Fruit fly (Drosophila melanogaster) whole organism, embryonic: Measurements from ENCODE around the gene xmas.

Source experiments
- Antp ChIP-seq: fragments of 200-800 bp; sonication (Bioruptor generic); optimal IDR thresholded peaks from 3 replicates; lab custom pipeline; 2016; ENCODE audit warnings: missing biosample characterization, missing genetic modification characterization
- Bteb2 ChIP-seq: fragments of 200-800 bp; sonication (Bioruptor generic); optimal IDR thresholded peaks from 2 replicates; lab custom pipeline; 2016; ENCODE audit warnings: missing biosample characterization, missing genetic modification characterization
- C15 ChIP-seq: fragments of 200-800 bp; sonication (Bioruptor generic); IDR thresholded peaks from 3 replicates; pipeline ENCODE4 v1.3.6; 2022; ENCODE audit warnings: missing biosample characterization, missing genetic modification characterization
- CG10274 ChIP-seq: fragments of 200-800 bp; sonication (Bioruptor generic); optimal IDR thresholded peaks from 3 replicates; lab custom pipeline; 2017; ENCODE audit warnings: missing biosample characterization, mild to moderate bottlenecking, missing genetic modification characterization
- CG11247 ChIP-seq: fragments of 200-800 bp; sonication (Bioruptor generic); IDR thresholded peaks from 2 replicates; pipeline ENCODE4 v1.3.6; 2022; ENCODE audit warnings: missing biosample characterization, missing genetic modification characterization
- CG12219 ChIP-seq: fragments of 200-800 bp; sonication (Bioruptor generic); optimal IDR thresholded peaks from 3 replicates; lab custom pipeline; 2018; ENCODE audit warnings: missing biosample characterization, mild to moderate bottlenecking, missing genetic modification characterization
- CG13775 ChIP-seq: fragments of 200-800 bp; sonication (Bioruptor generic); optimal IDR thresholded peaks from 3 replicates; lab custom pipeline; 2017; ENCODE audit warnings: missing biosample characterization, mild to moderate bottlenecking, missing genetic modification characterization
- CG13894 ChIP-seq: fragments of 200-800 bp; sonication (Bioruptor generic); optimal IDR thresholded peaks from 3 replicates; lab custom pipeline; 2018; ENCODE audit warnings: missing biosample characterization, mild to moderate bottlenecking, missing genetic modification characterization, moderate library complexity
- CG18764 ChIP-seq: fragments of 200-800 bp; sonication (Bioruptor generic); optimal IDR thresholded peaks from 3 replicates; lab custom pipeline; 2016; ENCODE audit warnings: missing biosample characterization, missing genetic modification characterization
- CG6254 ChIP-seq: fragments of 200-800 bp; sonication (Bioruptor generic); optimal IDR thresholded peaks from 3 replicates; lab custom pipeline; 2017; ENCODE audit warnings: mild to moderate bottlenecking, missing biosample characterization, missing genetic modification reagents, missing genetic modification characterization
- CG6765 ChIP-seq: fragments of 200-800 bp; sonication (Bioruptor generic); optimal IDR thresholded peaks from 3 replicates; lab custom pipeline; 2017; ENCODE audit warnings: missing biosample characterization, mild to moderate bottlenecking, missing genetic modification characterization
- CG6813 ChIP-seq: fragments of 200-800 bp; sonication (Bioruptor generic); optimal IDR thresholded peaks from 2 replicates; lab custom pipeline; 2017; ENCODE audit warnings: missing biosample characterization, missing genetic modification characterization, mild to moderate bottlenecking, moderate library complexity, missing genetic modification reagents
- CG7357 ChIP-seq: fragments of 200-800 bp; sonication (Bioruptor generic); IDR thresholded peaks from 3 replicates; pipeline ENCODE4 v1.3.6; 2022; ENCODE audit warnings: missing biosample characterization, missing genetic modification characterization
- CG7372 ChIP-seq: fragments of 200-800 bp; sonication (Bioruptor generic); IDR thresholded peaks from 2 replicates; pipeline ENCODE4 v1.3.6; 2022; ENCODE audit warnings: missing biosample characterization, missing genetic modification characterization
- CG7928 ChIP-seq: fragments of 200-800 bp; sonication (Bioruptor generic); optimal IDR thresholded peaks from 2 replicates; lab custom pipeline; 2017; ENCODE audit warnings: missing biosample characterization, mild to moderate bottlenecking, missing genetic modification characterization
- CG8089 ChIP-seq: fragments of 200-800 bp; sonication (Bioruptor generic); optimal IDR thresholded peaks from 3 replicates; lab custom pipeline; 2016; ENCODE audit warnings: missing biosample characterization, missing genetic modification characterization
- CG8765 ChIP-seq: fragments of 200-800 bp; sonication (Bioruptor generic); IDR thresholded peaks from 2 replicates; pipeline ENCODE4 v1.3.6; 2022; ENCODE audit warnings: missing biosample characterization, missing genetic modification characterization
- CrebB ChIP-seq: fragments of 200-800 bp; sonication (Bioruptor generic); optimal IDR thresholded peaks from 3 replicates; lab custom pipeline; 2018; ENCODE audit warnings: missing biosample characterization, mild to moderate bottlenecking, missing genetic modification characterization
- D ChIP-seq, 2 experiments: fragments of 200-800 bp in 1 of 2; fragments of >200 bp in 1 of 2; sonication (Bioruptor generic) in 1 of 2; optimal IDR thresholded peaks; 2 replicates in 1 of 2; 3 replicates in 1 of 2; lab custom pipeline; 2017; ENCODE audit warnings: mild to moderate bottlenecking in 1 of 2, missing biosample characterization in 1 of 2, missing genetic modification characterization in 1 of 2, missing genetic modification reagents in 1 of 2
- Dip2 ChIP-seq: fragments of 200-800 bp; sonication (Bioruptor generic); IDR thresholded peaks from 2 replicates; pipeline ENCODE4 v1.3.6; 2022; ENCODE audit warnings: missing biosample characterization, missing genetic modification characterization
- Doc3 ChIP-seq: fragments of 200-800 bp; sonication (Bioruptor generic); IDR thresholded peaks from 3 replicates; pipeline ENCODE4 v1.3.6; 2022; ENCODE audit warnings: missing biosample characterization, missing genetic modification characterization; ENCODE audit not compliant: partially characterized antibody
- HLHmδ ChIP-seq: fragments of 200-800 bp; sonication (Bioruptor generic); optimal IDR thresholded peaks from 2 replicates; lab custom pipeline; 2018; ENCODE audit warnings: missing biosample characterization, mild to moderate bottlenecking, missing genetic modification characterization, moderate library complexity
- Nf-YB ChIP-seq: fragments of 200-800 bp; sonication (Bioruptor generic); optimal IDR thresholded peaks from 3 replicates; lab custom pipeline; 2019; ENCODE audit warnings: missing biosample characterization, mild to moderate bottlenecking, missing genetic modification characterization, moderate library complexity
- NfI ChIP-seq: fragments of 200-800 bp; sonication (Bioruptor generic); optimal IDR thresholded peaks from 3 replicates; lab custom pipeline; 2018; ENCODE audit warnings: missing biosample characterization, mild to moderate bottlenecking, missing genetic modification characterization, moderate library complexity
- Ravus ChIP-seq: fragments of 200-800 bp; sonication (Bioruptor generic); IDR thresholded peaks from 2 replicates; pipeline ENCODE4 v1.3.6; 2022; ENCODE audit warnings: missing biosample characterization, missing genetic modification characterization
- Sin3A ChIP-seq: fragments of >200 bp; optimal IDR thresholded peaks from 2 replicates; lab custom pipeline; 2018
- Ssrp ChIP-seq: fragments of 200-800 bp; sonication (Bioruptor generic); optimal IDR thresholded peaks from 2 replicates; lab custom pipeline; 2018; ENCODE audit warnings: missing biosample characterization, mild to moderate bottlenecking, missing genetic modification characterization, moderate library complexity
- TFAM ChIP-seq: fragments of 200-800 bp; sonication (Bioruptor generic); optimal IDR thresholded peaks from 2 replicates; lab custom pipeline; 2017; ENCODE audit warnings: missing biosample characterization, missing genetic modification characterization, inconsistent platforms
- Taf1 ChIP-seq: fragments of 200-800 bp; sonication (Bioruptor generic); IDR thresholded peaks from 2 replicates; pipeline ENCODE4 v1.3.6; 2022; ENCODE audit warnings: missing biosample characterization, missing genetic modification characterization
- ab ChIP-seq: fragments of 200-800 bp; sonication (Bioruptor generic); optimal IDR thresholded peaks from 2 replicates; lab custom pipeline; 2016; ENCODE audit warnings: missing biosample characterization, missing genetic modification characterization
- cas ChIP-seq: fragments of 200-800 bp; sonication (Bioruptor generic); IDR thresholded peaks from 2 replicates; pipeline ENCODE4 v1.3.6; 2022; ENCODE audit warnings: missing biosample characterization, missing genetic modification characterization
- cg ChIP-seq: fragments of 200-800 bp; sonication (Bioruptor generic); optimal IDR thresholded peaks from 3 replicates; lab custom pipeline; 2019; ENCODE audit warnings: missing biosample characterization, mild to moderate bottlenecking, missing genetic modification characterization, moderate library complexity
- dimm ChIP-seq: fragments of 200-800 bp; sonication (Bioruptor generic); IDR thresholded peaks from 2 replicates; pipeline ENCODE4 v1.3.6; 2022; ENCODE audit warnings: missing biosample characterization, missing genetic modification characterization
- grau ChIP-seq: fragments of 200-800 bp; optimal IDR thresholded peaks from 3 replicates; lab custom pipeline; 2019; ENCODE audit warnings: missing biosample characterization, mild to moderate bottlenecking, missing genetic modification characterization, moderate library complexity
- lola ChIP-seq, 3 experiments: fragments of >200 bp in 2 of 3; fragments of 200-800 bp in 1 of 3; sonication (Bioruptor generic) in 1 of 3; optimal IDR thresholded peaks; 2 replicates each; lab custom pipeline; 2017 to 2019; ENCODE audit warnings: missing biosample characterization in 3 of 3, missing genetic modification characterization in 3 of 3, mild to moderate bottlenecking in 1 of 3, moderate library complexity in 1 of 3
- onecut ChIP-seq: fragments of 200-800 bp; sonication (Bioruptor generic); IDR thresholded peaks from 2 replicates; pipeline ENCODE4 v1.3.6; 2022; ENCODE audit warnings: missing biosample characterization, missing genetic modification characterization
- phol ChIP-seq: fragments of 200-800 bp; sonication (Bioruptor generic); optimal IDR thresholded peaks from 3 replicates; lab custom pipeline; 2018; ENCODE audit warnings: missing biosample characterization, mild to moderate bottlenecking, missing genetic modification characterization, moderate library complexity
- pnt ChIP-seq: fragments of 200-800 bp; sonication (Bioruptor generic); optimal IDR thresholded peaks from 3 replicates; lab custom pipeline; 2016; ENCODE audit warnings: missing biosample characterization, missing genetic modification characterization
- sens-2 ChIP-seq: fragments of 200-800 bp; sonication (Bioruptor generic); IDR thresholded peaks from 2 replicates; pipeline ENCODE4 v1.3.6; 2022; ENCODE audit warnings: missing biosample characterization, missing genetic modification characterization
- sim ChIP-seq: fragments of 200-800 bp; sonication (Bioruptor generic); IDR thresholded peaks from 2 replicates; pipeline ENCODE4 v1.3.6; 2022; ENCODE audit warnings: missing biosample characterization, missing genetic modification characterization
- sug ChIP-seq: fragments of 200-800 bp; optimal IDR thresholded peaks from 2 replicates; lab custom pipeline; 2019; ENCODE audit warnings: missing biosample characterization, mild to moderate bottlenecking, missing genetic modification characterization, moderate library complexity
- tin ChIP-seq: fragments of 200-800 bp; sonication (Bioruptor generic); optimal IDR thresholded peaks from 3 replicates; lab custom pipeline; 2016; ENCODE audit warnings: missing biosample characterization, missing genetic modification characterization
- toy ChIP-seq: fragments of 200-800 bp; sonication (Bioruptor generic); IDR thresholded peaks from 2 replicates; pipeline ENCODE4 v1.3.6; 2022; ENCODE audit warnings: missing biosample characterization, missing genetic modification characterization
- trem ChIP-seq: fragments of 200-800 bp; optimal IDR thresholded peaks from 3 replicates; lab custom pipeline; 2019; ENCODE audit warnings: missing biosample characterization, mild to moderate bottlenecking, missing genetic modification characterization, moderate library complexity
- unpg ChIP-seq: fragments of 200-800 bp; sonication (Bioruptor generic); optimal IDR thresholded peaks from 3 replicates; lab custom pipeline; 2018; ENCODE audit warnings: missing biosample characterization, mild to moderate bottlenecking, missing genetic modification characterization, moderate library complexity
- vnd ChIP-seq: fragments of 200-800 bp; sonication (Bioruptor generic); IDR thresholded peaks from 3 replicates; pipeline ENCODE4 v1.3.6; 2022; ENCODE audit warnings: missing biosample characterization, missing genetic modification characterization; ENCODE audit not compliant: partially characterized antibody
- z ChIP-seq: fragments of 200-800 bp; sonication (Bioruptor generic); IDR thresholded peaks from 3 replicates; pipeline ENCODE4 v1.3.6; 2022; ENCODE audit warnings: missing biosample characterization, missing genetic modification characterization
- zen2 ChIP-seq: fragments of 200-800 bp; sonication (Bioruptor generic); IDR thresholded peaks from 3 replicates; pipeline ENCODE4 v1.3.6; 2022; ENCODE audit warnings: missing biosample characterization, missing genetic modification characterization; ENCODE audit not compliant: partially characterized antibody

Gene xmas

dm6 chrX:17147983-17148637 is 11.0 kb downstream of the xmas start, which contains the start of gene RpS5a (continued):
- TF ChIP-seq ab (GFP tag; lab: Kevin White, UChicago) (no peak), CG7357 (GFP tag; lab: Robert Waterston, UW) (peak; percentile 53; the same call in 2 of the 3 replicates), CrebB (tag; lab: Kevin White, UChicago) (peak; percentile 80), trem (peak; percentile 50), dimm (GFP tag; lab: Robert Waterston, UW) (no peak), lola (GFP tag; optimal IDR thresholded peaks at IDR 0.05; lab: Kevin White, UChicago) (peak in 1 of 3 experiments; percentile 48), cg (GFP tag; lab: Kevin White, UChicago) (peak; percentile 95), CG6765 (peak; percentile 90), HLHmδ (GFP tag; lab: Kevin White, UChicago) (peak; percentile 95), Sin3A (lab: Kevin White, UChicago) (peak; percentile 99), CG11247 (peak; percentile 81), CG10274 (GFP tag; lab: Kevin White, UChicago) (peak; percentile 83), Dip2 (GFP tag; lab: Robert Waterston, UW) (no peak), Doc3 (peak; percentile 71), Antp (GFP tag; lab: Kevin White, UChicago) (peak; percentile 82), Nf-YB (GFP tag; lab: Kevin White, UChicago) (peak; percentile 45), Taf1 (peak; percentile 43; the same call in 1 of the 2 replicates), z (GFP tag; lab: Robert Waterston, UW) (no peak), TFAM (GFP tag; lab: Kevin White, UChicago) (peak; percentile 36), CG13775 (GFP tag; lab: Kevin White, UChicago) (peak; percentile 93), sens-2 (GFP tag; lab: Robert Waterston, UW) (peak; percentile 74), Bteb2 (peak; percentile 70), toy (GFP tag; lab: Robert Waterston, UW) (0 out of 2 replicates have a peak, but pooled peaks have one; percentile 45), tin (GFP tag; lab: Kevin White, UChicago) (peak; percentile 76), Ravus (GFP tag; lab: Robert Waterston, UW) (no peak; the same call in 1 of the 2 replicates), pnt (GFP tag; lab: Kevin White, UChicago) (peak; percentile 59), CG8765 (GFP tag; lab: Robert Waterston, UW) (peak; percentile 70), CG7928 (GFP tag; lab: Kevin White, UChicago) (peak; percentile 89), CG6813 (GFP tag; lab: Kevin White, UChicago) (peak; percentile 89), D (optimal IDR thresholded peaks at IDR 0.05; lab: Kevin White, UChicago) (peak; percentile 72), D (GFP tag; optimal IDR thresholded peaks at IDR 0.05; lab: Kevin White, UChicago) (peak; percentile 77), Ssrp (peak; percentile 38), zen2 (peak; percentile 55; the same call in 1 of the 3 replicates), sim (GFP tag; lab: Robert Waterston, UW) (no peak), CG6254 (GFP tag; lab: Kevin White, UChicago) (peak; percentile 75), phol (tag; lab: Kevin White, UChicago) (peak; percentile 90), grau (tag; lab: Kevin White, UChicago) (peak; percentile 63), CG18764 (GFP tag; lab: Kevin White, UChicago) (peak; percentile 79), CG7372 (GFP tag; lab: Robert Waterston, UW) (peak; percentile 73), CG8089 (peak; percentile 85), unpg (GFP tag; lab: Kevin White, UChicago) (peak; percentile 58), C15 (GFP tag; lab: Robert Waterston, UW) (no peak), onecut (peak; percentile 82), CG13894 (tag; lab: Kevin White, UChicago) (peak; percentile 58), cas (GFP tag; lab: Robert Waterston, UW) (0 out of 2 replicates have a peak, but pooled peaks have one; percentile 18), sug (tag; lab: Kevin White, UChicago) (peak; percentile 81), vnd (GFP tag; lab: Robert Waterston, UW) (peak; percentile 84), NfI (GFP tag; lab: Kevin White, UChicago) (peak; percentile 91), CG12219 (peak; percentile 65)
